Worm (Caenorhabditis elegans): ENCODE results near the gene tag-164.

Gene tag-164

ce11 chrIII:13458978-13459596 lies at the start of gene tag-164:
TSS of gene tag-164 (plus strand) at chrIII:13459546.
- no peak for TF ChIP-seq Y105C5A.15 (GFP tag; IDR thresholded peaks at IDR 0.05)
- TF ChIP-seq unc-62 (GFP tag; optimal IDR thresholded peaks at IDR 0.05 in 1 of 2) = peak in 1 of 2 experiments; percentile 92
- TF ChIP-seq unc-62 (tag; optimal IDR thresholded peaks at IDR 0.05) = no peak

ce11 chrIII:13411202-13411601 lies 48.1 kb upstream of the tag-164 start:
- TF ChIP-seq unc-62 (GFP tag; optimal IDR thresholded peaks at IDR 0.05 in 1 of 2) (no peak), unc-62 (tag; optimal IDR thresholded peaks at IDR 0.05) (no peak), T20F7.1 (GFP tag; optimal IDR thresholded peaks at IDR 0.05) (no peak), lim-7 (GFP tag; IDR thresholded peaks at IDR 0.05) (peak; percentile 81), ceh-32 (tag; optimal IDR thresholded peaks at IDR 0.05; ENCODE audit: poor library complexity) (no peak), nhr-237 (tag; optimal IDR thresholded peaks at IDR 0.05) (no peak), lin-1 (GFP tag; IDR thresholded peaks at IDR 0.05) (no peak), saeg-2 (GFP tag; IDR thresholded peaks at IDR 0.05) (no peak), zip-2 (tag; optimal IDR thresholded peaks at IDR 0.05) (peak; percentile 3), Y75B8A.6 (GFP tag; IDR thresholded peaks at IDR 0.05) (0 out of 2 replicates have a peak, but pooled peaks have one; percentile 28), nhr-41 (GFP tag; IDR thresholded peaks at IDR 0.05) (no peak), lin-15B (tag; optimal IDR thresholded peaks at IDR 0.05) (no peak), nhr-28 (tag; optimal IDR thresholded peaks at IDR 0.05) (no peak), ZK337.2 (GFP tag; IDR thresholded peaks at IDR 0.05) (no peak), nhr-77 (tag; optimal IDR thresholded peaks at IDR 0.05) (no peak), unc-130 (GFP tag; optimal IDR thresholded peaks at IDR 0.05) (no peak), mep-1 (tag; optimal IDR thresholded peaks at IDR 0.05) (no peak), jun-1 (tag; optimal IDR thresholded peaks at IDR 0.05) (no peak), nhr-42 (GFP tag; IDR thresholded peaks at IDR 0.05) (no peak), egl-27 (tag; optimal IDR thresholded peaks at IDR 0.05) (no peak), daf-12 (tag; optimal IDR thresholded peaks at IDR 0.05) (no peak), F10B5.3 (tag; optimal IDR thresholded peaks at IDR 0.05) (no peak), arid-1 (GFP tag; conservative IDR thresholded peaks at IDR 0.05) (no peak; the same call in 1 of the 2 replicates), snpc-4 (tag; optimal IDR thresholded peaks at IDR 0.05) (no peak), lin-38 (GFP tag; IDR thresholded peaks at IDR 0.05) (no peak), dmd-8 (GFP tag; IDR thresholded peaks at IDR 0.05) (peak; percentile 82), nhr-76 (tag; optimal IDR thresholded peaks at IDR 0.05) (no peak), lir-3 (tag; optimal IDR thresholded peaks at IDR 0.05) (no peak), lin-29 (GFP tag; IDR thresholded peaks at IDR 0.05) (no peak), daf-8 (GFP tag; IDR thresholded peaks at IDR 0.05) (no peak), lin-13 (GFP tag; optimal IDR thresholded peaks at IDR 0.05) (peak; percentile 23), egl-43 (GFP tag; IDR thresholded peaks at IDR 0.05) (no peak; the same call in 1 of the 2 replicates), R02D3.7 (tag; optimal IDR thresholded peaks at IDR 0.05) (no peak), pqm-1 (tag; optimal IDR thresholded peaks at IDR 0.05) (no peak), F26F4.8 (GFP tag; conservative IDR thresholded peaks at IDR 0.05) (0 out of 2 replicates have a peak, but pooled peaks have one; percentile 31), nhr-48 (tag; optimal IDR thresholded peaks at IDR 0.05) (peak; percentile 7), pha-4 (GFP tag; IDR thresholded peaks at IDR 0.05) (0 out of 2 replicates have a peak, but pooled peaks have one; percentile 31), pha-4 (tag; optimal IDR thresholded peaks at IDR 0.05) (no peak), dmd-9 (GFP tag; IDR thresholded peaks at IDR 0.05) (no peak), cey-2 (tag; optimal IDR thresholded peaks at IDR 0.05; ENCODE audit: borderline replicate concordance, insufficient read depth) (no peak), Y105C5A.15 (GFP tag; IDR thresholded peaks at IDR 0.05) (no peak), T26A8.4 (GFP tag; IDR thresholded peaks at IDR 0.05) (0 out of 2 replicates have a peak, but pooled peaks have one; percentile 30), mxl-3 (GFP tag; optimal IDR thresholded peaks at IDR 0.05) (no peak), fkh-10 (GFP tag; optimal IDR thresholded peaks at IDR 0.05) (no peak), mdt-29 (GFP tag; IDR thresholded peaks at IDR 0.05) (no peak), ceh-20 (GFP tag; IDR thresholded peaks at IDR 0.05) (no peak), Y48G9A.11 (GFP tag; IDR thresholded peaks at IDR 0.05) (peak; percentile 24; the same call in 1 of the 2 replicates), ceh-62 (tag; optimal IDR thresholded peaks at IDR 0.05) (no peak), nhr-11 (tag; optimal IDR thresholded peaks at IDR 0.05) (no peak)
